Fruit fly (Drosophila melanogaster) whole organism, embryonic: Measurements from ENCODE around the gene sick.

ENCODE experiments used
- Atf-2 ChIP-seq: fragments of 200-800 bp; sonication (Bioruptor generic); optimal IDR thresholded peaks from 2 replicates; lab custom pipeline; 2016; ENCODE audit warnings: missing biosample characterization, missing genetic modification characterization
- CG11085 ChIP-seq: fragments of 200-800 bp; sonication (Bioruptor generic); IDR thresholded peaks from 2 replicates; pipeline ENCODE4 v1.3.6; 2022; ENCODE audit warnings: missing biosample characterization, missing genetic modification characterization
- CG11456 ChIP-seq: fragments of 200-800 bp; sonication (Bioruptor generic); IDR thresholded peaks from 3 replicates; pipeline ENCODE4 v1.3.6; 2022; ENCODE audit warnings: missing biosample characterization, missing genetic modification characterization
- CG11723 ChIP-seq: fragments of 200-800 bp; sonication (Bioruptor generic); optimal IDR thresholded peaks from 2 replicates; lab custom pipeline; 2017; ENCODE audit warnings: missing biosample characterization, mild to moderate bottlenecking, missing genetic modification characterization
- CG1233 ChIP-seq: fragments of 200-800 bp; sonication (Bioruptor generic); optimal IDR thresholded peaks from 4 replicates; lab custom pipeline; 2018; ENCODE audit warnings: missing biosample characterization, mild to moderate bottlenecking, missing genetic modification characterization
- CG12391 ChIP-seq: fragments of 200-800 bp; sonication (Bioruptor generic); optimal IDR thresholded peaks from 3 replicates; lab custom pipeline; 2018; ENCODE audit warnings: missing biosample characterization, mild to moderate bottlenecking, missing genetic modification characterization, moderate library complexity
- CG13123 ChIP-seq: fragments of 200-800 bp; sonication (Bioruptor generic); optimal IDR thresholded peaks from 2 replicates; lab custom pipeline; 2016; ENCODE audit warnings: missing biosample characterization, missing genetic modification characterization
- CG15514 ChIP-seq: fragments of 200-800 bp; sonication (Bioruptor generic); optimal IDR thresholded peaks from 3 replicates; lab custom pipeline; 2017; ENCODE audit warnings: missing biosample characterization, missing genetic modification characterization, mild to moderate bottlenecking, moderate library complexity, missing genetic modification reagents
- CG15601 ChIP-seq: fragments of 200-800 bp; sonication (Bioruptor generic); optimal IDR thresholded peaks from 3 replicates; lab custom pipeline; 2019; ENCODE audit warnings: missing biosample characterization, mild to moderate bottlenecking, missing genetic modification characterization, moderate library complexity
- CG17385 ChIP-seq: fragments of 200-800 bp; sonication (Bioruptor generic); optimal IDR thresholded peaks from 3 replicates; lab custom pipeline; 2018; ENCODE audit warnings: missing biosample characterization, mild to moderate bottlenecking, missing genetic modification characterization
- CG17802 ChIP-seq: fragments of 200-800 bp; sonication (Bioruptor generic); optimal IDR thresholded peaks from 2 replicates; lab custom pipeline; 2018; ENCODE audit warnings: missing biosample characterization, mild to moderate bottlenecking, missing genetic modification characterization, moderate library complexity
- CG1832 ChIP-seq: fragments of 200-800 bp; sonication (Bioruptor generic); optimal IDR thresholded peaks from 2 replicates; lab custom pipeline; 2017; ENCODE audit warnings: missing biosample characterization, mild to moderate bottlenecking, missing genetic modification characterization, inconsistent platforms
- CG18599 ChIP-seq: fragments of 200-800 bp; sonication (Bioruptor generic); optimal IDR thresholded peaks from 3 replicates; lab custom pipeline; 2017; ENCODE audit warnings: missing biosample characterization, missing genetic modification characterization, mild to moderate bottlenecking, moderate library complexity, missing genetic modification reagents
- CG3838 ChIP-seq: fragments of 200-800 bp; sonication (Bioruptor generic); optimal IDR thresholded peaks from 3 replicates; lab custom pipeline; 2016; ENCODE audit warnings: missing biosample characterization, missing genetic modification characterization
- CG42726 ChIP-seq: fragments of 200-800 bp; sonication (Bioruptor generic); IDR thresholded peaks from 2 replicates; pipeline ENCODE4 v1.3.6; 2022; ENCODE audit warnings: missing biosample characterization, missing genetic modification characterization; ENCODE audit not compliant: partially characterized antibody
- CG4328 ChIP-seq: fragments of 200-800 bp; sonication (Bioruptor generic); optimal IDR thresholded peaks from 3 replicates; lab custom pipeline; 2017; ENCODE audit warnings: missing biosample characterization, missing genetic modification reagents, missing genetic modification characterization
- CG4730 ChIP-seq: fragments of 200-800 bp; sonication (Bioruptor generic); IDR thresholded peaks from 2 replicates; pipeline ENCODE4 v1.3.6; 2022; ENCODE audit warnings: missing biosample characterization, missing genetic modification characterization
- CG5245 ChIP-seq: fragments of 200-800 bp; sonication (Bioruptor generic); optimal IDR thresholded peaks from 3 replicates; lab custom pipeline; 2016; ENCODE audit warnings: missing biosample characterization, missing genetic modification characterization
- CG6272 ChIP-seq: fragments of 200-800 bp; sonication (Bioruptor generic); IDR thresholded peaks from 2 replicates; pipeline ENCODE4 v1.3.6; 2022; ENCODE audit warnings: missing biosample characterization, missing genetic modification characterization
- CG7556 ChIP-seq: fragments of 200-800 bp; sonication (Bioruptor generic); optimal IDR thresholded peaks from 2 replicates; lab custom pipeline; 2017; ENCODE audit warnings: missing biosample characterization, mild to moderate bottlenecking, missing genetic modification characterization
- Camta ChIP-seq: fragments of 200-800 bp; sonication (Bioruptor generic); optimal IDR thresholded peaks from 2 replicates; lab custom pipeline; 2016; ENCODE audit warnings: missing biosample characterization, missing genetic modification characterization
- CkIIα-i1 ChIP-seq: fragments of 200-800 bp; sonication (Bioruptor generic); IDR thresholded peaks from 2 replicates; pipeline ENCODE4 v1.3.6; 2022; ENCODE audit warnings: missing biosample characterization, missing genetic modification characterization
- Dbx ChIP-seq: fragments of 200-800 bp; sonication (Bioruptor generic); IDR thresholded peaks from 3 replicates; pipeline ENCODE4 v1.3.6; 2022; ENCODE audit warnings: missing biosample characterization, missing genetic modification characterization
- Doc2 ChIP-seq: fragments of 200-800 bp; sonication (Bioruptor generic); IDR thresholded peaks from 2 replicates; pipeline ENCODE4 v1.3.6; 2022; ENCODE audit warnings: missing biosample characterization, missing genetic modification characterization
- Ets97D ChIP-seq: fragments of 200-800 bp; sonication (Bioruptor generic); optimal IDR thresholded peaks from 3 replicates; lab custom pipeline; 2016; ENCODE audit warnings: missing biosample characterization, missing genetic modification characterization
- Hand ChIP-seq: fragments of 200-800 bp; sonication (Bioruptor generic); optimal IDR thresholded peaks from 2 replicates; lab custom pipeline; 2017; ENCODE audit warnings: mild to moderate bottlenecking, missing biosample characterization, missing genetic modification reagents, missing genetic modification characterization
- Hmx ChIP-seq: fragments of 200-800 bp; sonication (Bioruptor generic); optimal IDR thresholded peaks from 2 replicates; lab custom pipeline; 2016; ENCODE audit warnings: missing biosample characterization, missing genetic modification characterization
- Hr39 ChIP-seq: fragments of >200 bp; optimal IDR thresholded peaks from 2 replicates; lab custom pipeline; 2017
- Myb ChIP-seq: fragments of 200-800 bp; sonication (Bioruptor generic); optimal IDR thresholded peaks from 2 replicates; lab custom pipeline; 2016; ENCODE audit warnings: missing biosample characterization, missing genetic modification characterization
- Optix ChIP-seq: fragments of 200-800 bp; sonication (Bioruptor generic); IDR thresholded peaks from 3 replicates; pipeline ENCODE4 v1.3.6; 2022; ENCODE audit warnings: missing biosample characterization, missing genetic modification characterization
- Trl ChIP-seq, 3 experiments: fragments of >200 bp in 2 of 3; fragments of 200-800 bp in 1 of 3; sonication (Bioruptor generic) in 1 of 3; optimal IDR thresholded peaks; 2 replicates in 1 of 3; 3 replicates in 2 of 3; lab custom pipeline; 2016 to 2017; ENCODE audit warnings: missing biosample characterization in 1 of 3, missing genetic modification characterization in 1 of 3
- YL-1 ChIP-seq: fragments of 200-800 bp; sonication (Bioruptor generic); optimal IDR thresholded peaks from 3 replicates; lab custom pipeline; 2017; ENCODE audit warnings: missing biosample characterization, mild to moderate bottlenecking, missing genetic modification characterization
- aop ChIP-seq: fragments of 200-800 bp; sonication (Bioruptor generic); IDR thresholded peaks from 2 replicates; pipeline ENCODE4 v1.3.6; 2022; ENCODE audit warnings: missing biosample characterization, missing genetic modification characterization
- chm ChIP-seq: fragments of 200-800 bp; sonication (Bioruptor generic); IDR thresholded peaks from 2 replicates; pipeline ENCODE4 v1.3.6; 2022; ENCODE audit warnings: missing biosample characterization, missing genetic modification characterization
- ci ChIP-seq: fragments of 200-800 bp; sonication (Bioruptor generic); IDR thresholded peaks from 3 replicates; pipeline ENCODE4 v1.3.6; 2022; ENCODE audit warnings: missing biosample characterization, missing genetic modification characterization
- dan ChIP-seq: fragments of 200-800 bp; sonication (Bioruptor generic); IDR thresholded peaks from 2 replicates; pipeline ENCODE4 v1.3.6; 2022; ENCODE audit warnings: missing biosample characterization, missing genetic modification characterization
- danr ChIP-seq: fragments of 200-800 bp; sonication (Bioruptor generic); IDR thresholded peaks from 2 replicates; pipeline ENCODE4 v1.3.6; 2022; ENCODE audit warnings: missing biosample characterization, missing genetic modification characterization
- en ChIP-seq: fragments of 200-800 bp; sonication (Bioruptor generic); optimal IDR thresholded peaks from 2 replicates; lab custom pipeline; 2016; ENCODE audit warnings: missing biosample characterization, missing genetic modification characterization
- esg ChIP-seq: fragments of 200-800 bp; sonication (Bioruptor generic); conservative IDR thresholded peaks from 2 replicates; pipeline ENCODE4 v1.3.6; 2022; ENCODE audit warnings: missing biosample characterization, missing genetic modification characterization
- fu2 ChIP-seq: fragments of 200-800 bp; sonication (Bioruptor generic); optimal IDR thresholded peaks from 2 replicates; lab custom pipeline; 2016; ENCODE audit warnings: missing biosample characterization, missing genetic modification characterization
- grau ChIP-seq: fragments of 200-800 bp; optimal IDR thresholded peaks from 3 replicates; lab custom pipeline; 2019; ENCODE audit warnings: missing biosample characterization, mild to moderate bottlenecking, missing genetic modification characterization, moderate library complexity
- gsb ChIP-seq: fragments of 200-800 bp; sonication (Bioruptor generic); IDR thresholded peaks from 2 replicates; pipeline ENCODE4 v1.3.6; 2022; ENCODE audit warnings: missing biosample characterization, missing genetic modification characterization
- lola ChIP-seq, 3 experiments: fragments of >200 bp in 2 of 3; fragments of 200-800 bp in 1 of 3; sonication (Bioruptor generic) in 1 of 3; optimal IDR thresholded peaks; 2 replicates each; lab custom pipeline; 2017 to 2019; ENCODE audit warnings: missing biosample characterization in 3 of 3, missing genetic modification characterization in 3 of 3, mild to moderate bottlenecking in 1 of 3, moderate library complexity in 1 of 3
- pb ChIP-seq: fragments of 200-800 bp; sonication (Bioruptor generic); optimal IDR thresholded peaks from 3 replicates; lab custom pipeline; 2016; ENCODE audit warnings: missing biosample characterization, missing genetic modification characterization
- pros ChIP-seq: fragments of 200-800 bp; sonication (Bioruptor generic); optimal IDR thresholded peaks from 3 replicates; lab custom pipeline; 2019; ENCODE audit warnings: missing biosample characterization, mild to moderate bottlenecking, missing genetic modification characterization, moderate library complexity
- ranshi ChIP-seq: fragments of 200-800 bp; sonication (Bioruptor generic); IDR thresholded peaks from 2 replicates; pipeline ENCODE4 v1.3.6; 2022; ENCODE audit warnings: missing biosample characterization, missing genetic modification characterization
- slou ChIP-seq: fragments of 200-800 bp; sonication (Bioruptor generic); optimal IDR thresholded peaks from 3 replicates; lab custom pipeline; 2016; ENCODE audit warnings: missing biosample characterization, missing genetic modification characterization
- tin ChIP-seq: fragments of 200-800 bp; sonication (Bioruptor generic); optimal IDR thresholded peaks from 3 replicates; lab custom pipeline; 2016; ENCODE audit warnings: missing biosample characterization, missing genetic modification characterization
- toy ChIP-seq: fragments of 200-800 bp; sonication (Bioruptor generic); IDR thresholded peaks from 2 replicates; pipeline ENCODE4 v1.3.6; 2022; ENCODE audit warnings: missing biosample characterization, missing genetic modification characterization
- tup ChIP-seq: fragments of 200-800 bp; sonication (Bioruptor generic); optimal IDR thresholded peaks from 2 replicates; lab custom pipeline; 2016; ENCODE audit warnings: missing biosample characterization, mild to moderate bottlenecking, missing genetic modification characterization, moderate library complexity
- zen ChIP-seq: fragments of 200-800 bp; sonication (Bioruptor generic); optimal IDR thresholded peaks from 3 replicates; lab custom pipeline; 2018; ENCODE audit warnings: missing biosample characterization, mild to moderate bottlenecking, missing genetic modification characterization, moderate library complexity

The sick gene

dm6 chr2L:19865539-19866068, 69.4 kb downstream of the sick start (continued):
- TF ChIP-seq CG11085 (GFP tag; lab: Robert Waterston, UW) (peak; percentile 85), gsb (peak; percentile 87), Ets97D (GFP tag; lab: Kevin White, UChicago) (peak; percentile 70), aop (peak; percentile 87), pros (GFP tag; lab: Kevin White, UChicago) (peak; percentile 6), CG4730 (peak; percentile 91), toy (GFP tag; lab: Robert Waterston, UW) (peak; percentile 76), CG42726 (no peak), zen (tag; lab: Kevin White, UChicago) (peak; percentile 85), Dbx (peak; percentile 92), slou (GFP tag; lab: Kevin White, UChicago) (peak; percentile 75), Hmx (GFP tag; lab: Kevin White, UChicago) (peak; percentile 72), CG18599 (GFP tag; lab: Kevin White, UChicago) (peak; percentile 93), Doc2 (GFP tag; lab: Robert Waterston, UW) (peak; percentile 67), CG1832 (GFP tag; lab: Kevin White, UChicago) (no peak), Trl (optimal IDR thresholded peaks at IDR 0.05; lab: Kevin White, UChicago) (no peak), Trl (GFP tag; optimal IDR thresholded peaks at IDR 0.05; lab: Kevin White, UChicago) (peak; percentile 97), CG11456 (GFP tag; lab: Robert Waterston, UW) (peak; percentile 91), esg (GFP tag; lab: Robert Waterston, UW) (peak; percentile 94), pb (GFP tag; lab: Kevin White, UChicago) (peak; percentile 85), danr (GFP tag; lab: Robert Waterston, UW) (peak; percentile 56; the same call in 1 of the 2 replicates), Atf-2 (peak; percentile 92), CG17802 (peak; percentile 80), dan (no peak; the same call in 1 of the 2 replicates), CG4328 (GFP tag; lab: Kevin White, UChicago) (peak; percentile 54), CG11723 (GFP tag; lab: Kevin White, UChicago) (peak; percentile 92), tin (GFP tag; lab: Kevin White, UChicago) (peak; percentile 74), YL-1 (GFP tag; lab: Kevin White, UChicago) (peak; percentile 60), grau (peak; percentile 95), CG17385 (GFP tag; lab: Kevin White, UChicago) (peak; percentile 90), CG6272 (GFP tag; lab: Robert Waterston, UW) (peak; percentile 88), CG15601 (tag; lab: Kevin White, UChicago) (peak; percentile 95), CG15514 (GFP tag; lab: Kevin White, UChicago) (peak; percentile 84), Myb (GFP tag; lab: Kevin White, UChicago) (peak; percentile 86), ranshi (GFP tag; lab: Robert Waterston, UW) (peak; percentile 95), ci (GFP tag; lab: Robert Waterston, UW) (peak; percentile 99), CG7556 (GFP tag; lab: Kevin White, UChicago) (peak; percentile 96), tup (GFP tag; lab: Kevin White, UChicago) (peak; percentile 88), CG12391 (tag; lab: Kevin White, UChicago) (peak; percentile 98), Optix (GFP tag; lab: Robert Waterston, UW) (peak; percentile 94), lola (GFP tag; optimal IDR thresholded peaks at IDR 0.05; lab: Kevin White, UChicago) (peak in 1 of 3 experiments; percentile 96), chm (GFP tag; lab: Robert Waterston, UW) (peak; percentile 97), en (GFP tag; lab: Kevin White, UChicago) (peak; percentile 96), fu2 (GFP tag; lab: Kevin White, UChicago) (peak; percentile 92), Hr39 (no peak), CkIIα-i1 (GFP tag; lab: Robert Waterston, UW) (no peak), CG5245 (peak; percentile 79), Hand (GFP tag; lab: Kevin White, UChicago) (peak; percentile 86), CG3838 (GFP tag; lab: Kevin White, UChicago) (peak; percentile 83), CG1233 (GFP tag; lab: Kevin White, UChicago) (peak; percentile 90), Camta (GFP tag; lab: Kevin White, UChicago) (peak; percentile 94), CG13123 (GFP tag; lab: Kevin White, UChicago) (peak; percentile 91)
